Fruit fly (Drosophila melanogaster) whole organism, embryonic: ENCODE results near the gene ND-SGDH.
A peak's percentile ranks its signal among the peaks of the same experiment; 100 is the strongest.

Source experiments
- Adf1 ChIP-seq: fragments of 200-800 bp; sonication (Bioruptor generic); IDR thresholded peaks from 2 replicates; pipeline ENCODE4 v1.3.6; 2022; ENCODE audit warnings: missing biosample characterization, missing genetic modification characterization
- Asciz ChIP-seq: fragments of 200-800 bp; sonication (Bioruptor generic); optimal IDR thresholded peaks from 2 replicates; lab custom pipeline; 2017; ENCODE audit warnings: missing biosample characterization, mild to moderate bottlenecking, missing genetic modification characterization, missing genetic modification reagents
- CG10565 ChIP-seq: fragments of 200-800 bp; sonication (Bioruptor generic); optimal IDR thresholded peaks from 3 replicates; lab custom pipeline; 2016; ENCODE audit warnings: missing biosample characterization, mild to moderate bottlenecking, missing genetic modification characterization
- CG12104 ChIP-seq: fragments of 200-800 bp; sonication (Bioruptor generic); optimal IDR thresholded peaks from 3 replicates; lab custom pipeline; 2016; ENCODE audit warnings: missing biosample characterization, missing genetic modification characterization
- CG12155 ChIP-seq: fragments of 200-800 bp; sonication (Bioruptor generic); optimal IDR thresholded peaks from 3 replicates; lab custom pipeline; 2016; ENCODE audit warnings: missing biosample characterization, missing genetic modification characterization
- CG14441 ChIP-seq: fragments of 200-800 bp; sonication (Bioruptor generic); IDR thresholded peaks from 2 replicates; pipeline ENCODE4 v1.3.6; 2022; ENCODE audit warnings: missing biosample characterization, missing genetic modification characterization
- CG14667 ChIP-seq: fragments of 200-800 bp; sonication (Bioruptor generic); IDR thresholded peaks from 2 replicates; pipeline ENCODE4 v1.3.6; 2022; ENCODE audit warnings: missing biosample characterization, missing genetic modification characterization
- CG14965 ChIP-seq: fragments of 200-800 bp; sonication (Bioruptor generic); optimal IDR thresholded peaks from 2 replicates; lab custom pipeline; 2016; ENCODE audit warnings: missing biosample characterization, missing genetic modification characterization, borderline replicate concordance
- CG15696 ChIP-seq: fragments of 200-800 bp; sonication (Bioruptor generic); optimal IDR thresholded peaks from 2 replicates; lab custom pipeline; 2019; ENCODE audit warnings: missing biosample characterization, mild to moderate bottlenecking, missing genetic modification characterization, moderate library complexity
- CG1603 ChIP-seq: fragments of 200-800 bp; sonication (Bioruptor generic); optimal IDR thresholded peaks from 2 replicates; lab custom pipeline; 2019; ENCODE audit warnings: missing biosample characterization, mild to moderate bottlenecking, missing genetic modification characterization, moderate library complexity
- CG17829 ChIP-seq: fragments of 200-800 bp; optimal IDR thresholded peaks from 2 replicates; lab custom pipeline; 2019; ENCODE audit warnings: missing biosample characterization, mild to moderate bottlenecking, missing genetic modification characterization, moderate library complexity
- CG30020 ChIP-seq: fragments of 200-800 bp; optimal IDR thresholded peaks from 2 replicates; lab custom pipeline; 2019; ENCODE audit warnings: missing biosample characterization, mild to moderate bottlenecking, missing genetic modification characterization, moderate library complexity
- CG3281 ChIP-seq: fragments of 200-800 bp; sonication (Bioruptor generic); optimal IDR thresholded peaks from 3 replicates; lab custom pipeline; 2017; ENCODE audit warnings: missing biosample characterization, mild to moderate bottlenecking, missing genetic modification characterization
- CG34224 ChIP-seq: fragments of 200-800 bp; sonication (Bioruptor generic); IDR thresholded peaks from 3 replicates; pipeline ENCODE4 v1.3.6; 2022; ENCODE audit warnings: missing biosample characterization, missing genetic modification characterization; ENCODE audit not compliant: partially characterized antibody
- CG4707 ChIP-seq: fragments of 200-800 bp; sonication (Bioruptor generic); optimal IDR thresholded peaks from 2 replicates; lab custom pipeline; 2018; ENCODE audit warnings: missing biosample characterization, mild to moderate bottlenecking, missing genetic modification characterization, moderate library complexity
- CG5245 ChIP-seq: fragments of 200-800 bp; sonication (Bioruptor generic); optimal IDR thresholded peaks from 3 replicates; lab custom pipeline; 2016; ENCODE audit warnings: missing biosample characterization, missing genetic modification characterization
- CG6765 ChIP-seq: fragments of 200-800 bp; sonication (Bioruptor generic); optimal IDR thresholded peaks from 3 replicates; lab custom pipeline; 2017; ENCODE audit warnings: missing biosample characterization, mild to moderate bottlenecking, missing genetic modification characterization
- CG6791 ChIP-seq: fragments of 200-800 bp; sonication (Bioruptor generic); IDR thresholded peaks from 3 replicates; pipeline ENCODE4 v1.3.6; 2022; ENCODE audit warnings: missing biosample characterization, missing genetic modification characterization; ENCODE audit not compliant: partially characterized antibody
- CG7556 ChIP-seq: fragments of 200-800 bp; sonication (Bioruptor generic); optimal IDR thresholded peaks from 2 replicates; lab custom pipeline; 2017; ENCODE audit warnings: missing biosample characterization, mild to moderate bottlenecking, missing genetic modification characterization
- CG8281 ChIP-seq: fragments of 200-800 bp; sonication (Bioruptor generic); optimal IDR thresholded peaks from 2 replicates; lab custom pipeline; 2018; ENCODE audit warnings: missing biosample characterization, mild to moderate bottlenecking, missing genetic modification characterization, moderate library complexity
- CHES-1-like ChIP-seq: fragments of 200-800 bp; sonication (Bioruptor generic); optimal IDR thresholded peaks from 2 replicates; lab custom pipeline; 2016; ENCODE audit warnings: missing biosample characterization, missing genetic modification characterization
- D ChIP-seq, 2 experiments: fragments of 200-800 bp in 1 of 2; fragments of >200 bp in 1 of 2; sonication (Bioruptor generic) in 1 of 2; optimal IDR thresholded peaks; 2 replicates in 1 of 2; 3 replicates in 1 of 2; lab custom pipeline; 2017; ENCODE audit warnings: mild to moderate bottlenecking in 1 of 2, missing biosample characterization in 1 of 2, missing genetic modification characterization in 1 of 2, missing genetic modification reagents in 1 of 2
- Ets97D ChIP-seq: fragments of 200-800 bp; sonication (Bioruptor generic); optimal IDR thresholded peaks from 3 replicates; lab custom pipeline; 2016; ENCODE audit warnings: missing biosample characterization, missing genetic modification characterization
- Fer3 ChIP-seq: fragments of 200-800 bp; sonication (Bioruptor generic); optimal IDR thresholded peaks from 2 replicates; lab custom pipeline; 2018; ENCODE audit warnings: missing biosample characterization, mild to moderate bottlenecking, missing genetic modification characterization, moderate library complexity
- MESR4 ChIP-seq: fragments of 200-800 bp; sonication (Bioruptor generic); optimal IDR thresholded peaks from 2 replicates; lab custom pipeline; 2018; ENCODE audit warnings: missing biosample characterization, mild to moderate bottlenecking, missing genetic modification characterization, moderate library complexity
- NC2β ChIP-seq: fragments of 200-800 bp; sonication (Bioruptor generic); optimal IDR thresholded peaks from 2 replicates; lab custom pipeline; 2016; ENCODE audit warnings: missing biosample characterization, missing genetic modification characterization
- NK7.1 ChIP-seq: fragments of 200-800 bp; sonication (Bioruptor generic); optimal IDR thresholded peaks from 3 replicates; lab custom pipeline; 2016; ENCODE audit warnings: missing biosample characterization, missing genetic modification characterization
- Rfx ChIP-seq: fragments of 200-800 bp; sonication (Bioruptor generic); IDR thresholded peaks from 2 replicates; pipeline ENCODE4 v1.3.6; 2022; ENCODE audit warnings: missing biosample characterization, missing genetic modification characterization
- Scr ChIP-seq: fragments of 200-800 bp; sonication (Bioruptor generic); IDR thresholded peaks from 2 replicates; pipeline ENCODE4 v1.3.6; 2022; ENCODE audit warnings: missing biosample characterization, missing genetic modification characterization; ENCODE audit not compliant: partially characterized antibody
- Spps ChIP-seq: fragments of 200-800 bp; sonication (Bioruptor generic); optimal IDR thresholded peaks from 2 replicates; lab custom pipeline; 2018; ENCODE audit warnings: missing biosample characterization, mild to moderate bottlenecking, missing genetic modification characterization
- Ssrp ChIP-seq: fragments of 200-800 bp; sonication (Bioruptor generic); optimal IDR thresholded peaks from 2 replicates; lab custom pipeline; 2018; ENCODE audit warnings: missing biosample characterization, mild to moderate bottlenecking, missing genetic modification characterization, moderate library complexity
- TFAM ChIP-seq: fragments of 200-800 bp; sonication (Bioruptor generic); optimal IDR thresholded peaks from 2 replicates; lab custom pipeline; 2017; ENCODE audit warnings: missing biosample characterization, missing genetic modification characterization, inconsistent platforms
- ac ChIP-seq: fragments of 200-800 bp; sonication (Bioruptor generic); optimal IDR thresholded peaks from 3 replicates; lab custom pipeline; 2017; ENCODE audit warnings: missing biosample characterization, mild to moderate bottlenecking, missing genetic modification characterization
- ara ChIP-seq: fragments of 200-800 bp; sonication (Bioruptor generic); IDR thresholded peaks from 2 replicates; pipeline ENCODE4 v1.3.6; 2022; ENCODE audit warnings: missing biosample characterization, missing genetic modification characterization
- chn ChIP-seq: fragments of 200-800 bp; sonication (Bioruptor generic); optimal IDR thresholded peaks from 2 replicates; lab custom pipeline; 2016; ENCODE audit warnings: missing biosample characterization, missing genetic modification characterization
- dmrt11E ChIP-seq: fragments of 200-800 bp; sonication (Bioruptor generic); optimal IDR thresholded peaks from 3 replicates; lab custom pipeline; 2018; ENCODE audit warnings: missing biosample characterization, mild to moderate bottlenecking, missing genetic modification characterization, moderate library complexity
- esg ChIP-seq: fragments of 200-800 bp; sonication (Bioruptor generic); conservative IDR thresholded peaks from 2 replicates; pipeline ENCODE4 v1.3.6; 2022; ENCODE audit warnings: missing biosample characterization, missing genetic modification characterization
- grau ChIP-seq: fragments of 200-800 bp; optimal IDR thresholded peaks from 3 replicates; lab custom pipeline; 2019; ENCODE audit warnings: missing biosample characterization, mild to moderate bottlenecking, missing genetic modification characterization, moderate library complexity
- kay ChIP-seq: fragments of 200-800 bp; sonication (Bioruptor generic); optimal IDR thresholded peaks from 2 replicates; lab custom pipeline; 2016; ENCODE audit warnings: missing biosample characterization, missing genetic modification characterization
- klu ChIP-seq: fragments of 200-800 bp; sonication (Bioruptor generic); IDR thresholded peaks from 2 replicates; pipeline ENCODE4 v1.3.6; 2022; ENCODE audit warnings: missing biosample characterization, missing genetic modification characterization
- kni ChIP-seq: fragments of 200-800 bp; sonication (Bioruptor generic); optimal IDR thresholded peaks from 3 replicates; lab custom pipeline; 2017; ENCODE audit warnings: mild to moderate bottlenecking, missing biosample characterization, missing genetic modification reagents, missing genetic modification characterization
- phol ChIP-seq: fragments of 200-800 bp; sonication (Bioruptor generic); optimal IDR thresholded peaks from 3 replicates; lab custom pipeline; 2018; ENCODE audit warnings: missing biosample characterization, mild to moderate bottlenecking, missing genetic modification characterization, moderate library complexity
- pita ChIP-seq: fragments of 200-800 bp; sonication (Bioruptor generic); optimal IDR thresholded peaks from 2 replicates; lab custom pipeline; 2017; ENCODE audit warnings: missing biosample characterization, mild to moderate bottlenecking, missing genetic modification characterization
- psq ChIP-seq: fragments of 200-800 bp; sonication (Bioruptor generic); optimal IDR thresholded peaks from 2 replicates; lab custom pipeline; 2017; ENCODE audit warnings: missing biosample characterization, missing genetic modification characterization
- row ChIP-seq: fragments of 200-800 bp; sonication (Bioruptor generic); IDR thresholded peaks from 3 replicates; pipeline ENCODE4 v1.3.6; 2022; ENCODE audit warnings: missing biosample characterization, missing genetic modification characterization
- trem ChIP-seq: fragments of 200-800 bp; optimal IDR thresholded peaks from 3 replicates; lab custom pipeline; 2019; ENCODE audit warnings: missing biosample characterization, mild to moderate bottlenecking, missing genetic modification characterization, moderate library complexity
- twi ChIP-seq: fragments of 200-800 bp; optimal IDR thresholded peaks from 2 replicates; lab custom pipeline; 2019; ENCODE audit warnings: missing biosample characterization, mild to moderate bottlenecking, missing genetic modification characterization, moderate library complexity
- vfl ChIP-seq: fragments of 200-800 bp; sonication (Bioruptor generic); optimal IDR thresholded peaks from 2 replicates; lab custom pipeline; 2016; ENCODE audit warnings: missing biosample characterization, missing genetic modification characterization
- vnd ChIP-seq: fragments of 200-800 bp; sonication (Bioruptor generic); IDR thresholded peaks from 3 replicates; pipeline ENCODE4 v1.3.6; 2022; ENCODE audit warnings: missing biosample characterization, missing genetic modification characterization; ENCODE audit not compliant: partially characterized antibody
- z ChIP-seq: fragments of 200-800 bp; sonication (Bioruptor generic); IDR thresholded peaks from 3 replicates; pipeline ENCODE4 v1.3.6; 2022; ENCODE audit warnings: missing biosample characterization, missing genetic modification characterization

ND-SGDH gene

DNA sequence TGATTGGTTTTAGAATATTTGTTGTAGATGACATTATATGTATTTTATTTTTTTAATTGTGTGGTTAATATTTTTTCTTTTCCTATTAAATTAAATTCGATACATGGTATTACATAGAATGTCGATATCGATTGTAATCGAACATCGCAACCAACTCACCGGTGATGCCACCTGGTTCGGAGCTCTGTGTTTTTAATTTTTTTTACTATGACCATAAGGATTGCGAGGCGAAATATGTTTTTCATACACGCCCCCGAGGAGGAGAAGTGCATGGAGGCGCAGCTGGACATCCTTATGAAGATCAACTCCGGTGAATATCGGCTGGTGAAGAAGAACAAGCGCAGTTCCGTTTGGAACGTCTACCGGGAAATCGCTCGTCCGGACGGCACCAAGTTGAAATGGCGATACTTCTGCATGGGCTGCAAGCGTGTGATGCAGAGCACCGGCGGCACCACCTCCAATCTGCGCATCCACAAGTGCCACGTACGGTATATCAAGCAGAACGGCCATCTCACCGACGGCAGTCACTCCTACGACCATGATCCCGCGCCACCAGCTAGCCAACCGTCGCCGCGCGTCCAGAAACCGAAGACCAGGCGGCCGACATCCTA lies 18.4 kb downstream of the ND-SGDH start, which contains the start of gene CG11560 (continued):
- TF ChIP-seq CG14441 (GFP tag; lab: Robert Waterston, UW): no peak
- peak; percentile 31 for TF ChIP-seq trem (tag; lab: Kevin White, UChicago)
- no peak for TF ChIP-seq CG15696 (tag; lab: Kevin White, UChicago)
- TF ChIP-seq Asciz (GFP tag; lab: Kevin White, UChicago): no peak
- peak; percentile 67 for TF ChIP-seq CG34224 (GFP tag; lab: Robert Waterston, UW)
- no peak for TF ChIP-seq Adf1 (GFP tag; lab: Robert Waterston, UW)
- no peak for TF ChIP-seq grau (tag; lab: Kevin White, UChicago)
- no peak for TF ChIP-seq CG5245
- no peak for TF ChIP-seq kni (GFP tag; lab: Kevin White, UChicago)
- no peak for TF ChIP-seq psq (GFP tag; lab: Kevin White, UChicago)
- TF ChIP-seq CG12155 (GFP tag; lab: Kevin White, UChicago): no peak
- TF ChIP-seq dmrt11E (tag; lab: Kevin White, UChicago): no peak
- no peak; the same call in 2 of the 3 replicates for TF ChIP-seq row
- no peak for TF ChIP-seq chn (GFP tag; lab: Kevin White, UChicago)
- no peak for TF ChIP-seq NK7.1 (GFP tag; lab: Kevin White, UChicago)
- no peak for TF ChIP-seq CG6765 (GFP tag; lab: Kevin White, UChicago)
- TF ChIP-seq CG17829: peak; percentile 2
- TF ChIP-seq CG30020: no peak
- no peak for TF ChIP-seq CG12104
- TF ChIP-seq vnd (GFP tag; lab: Robert Waterston, UW): peak; percentile 69
- TF ChIP-seq z (GFP tag; lab: Robert Waterston, UW): no peak
- no peak for TF ChIP-seq vfl (GFP tag; lab: Kevin White, UChicago)
- no peak for TF ChIP-seq ac (GFP tag; lab: Kevin White, UChicago)
- no peak for TF ChIP-seq D (optimal IDR thresholded peaks at IDR 0.05; lab: Kevin White, UChicago)
- no peak for TF ChIP-seq D (GFP tag; optimal IDR thresholded peaks at IDR 0.05; lab: Kevin White, UChicago)
- no peak for TF ChIP-seq Ssrp (tag; lab: Kevin White, UChicago)
- no peak for TF ChIP-seq esg (GFP tag; lab: Robert Waterston, UW)
- no peak for TF ChIP-seq Spps (tag; lab: Kevin White, UChicago)
- peak; percentile 55; the same call in 2 of the 3 replicates for TF ChIP-seq CG6791 (GFP tag; lab: Robert Waterston, UW)
- no peak for TF ChIP-seq CHES-1-like
- TF ChIP-seq MESR4 (GFP tag; lab: Kevin White, UChicago): peak; percentile 72
- TF ChIP-seq pita (GFP tag; lab: Kevin White, UChicago): no peak
- TF ChIP-seq CG4707 (GFP tag; lab: Kevin White, UChicago): no peak
- TF ChIP-seq Fer3 (tag; lab: Kevin White, UChicago): no peak
- TF ChIP-seq CG10565 (GFP tag; lab: Kevin White, UChicago): no peak
- no peak for TF ChIP-seq TFAM (GFP tag; lab: Kevin White, UChicago)
- no peak for TF ChIP-seq CG14667 (GFP tag; lab: Robert Waterston, UW)
- TF ChIP-seq Scr (GFP tag; lab: Robert Waterston, UW): peak; percentile 73
- no peak for TF ChIP-seq ara (GFP tag; lab: Robert Waterston, UW)
- TF ChIP-seq kay (GFP tag; lab: Kevin White, UChicago): no peak
- no peak for TF ChIP-seq CG14965 (GFP tag; lab: Kevin White, UChicago)
- no peak for TF ChIP-seq NC2β (GFP tag; lab: Kevin White, UChicago)
- no peak for TF ChIP-seq klu (GFP tag; lab: Robert Waterston, UW)
- TF ChIP-seq Rfx (GFP tag; lab: Robert Waterston, UW): no peak
- no peak for TF ChIP-seq CG7556
- peak; percentile 19 for TF ChIP-seq Ets97D
- no peak for TF ChIP-seq CG3281 (GFP tag; lab: Kevin White, UChicago)
- TF ChIP-seq CG1603 (tag; lab: Kevin White, UChicago): peak; percentile 37
- no peak for TF ChIP-seq CG8281 (tag; lab: Kevin White, UChicago)
- TF ChIP-seq twi (tag; lab: Kevin White, UChicago): no peak
- peak; percentile 43 for TF ChIP-seq phol
